Fruit fly (Drosophila melanogaster): ENCODE measurements around the gene CG15892.

CG15892 gene

DNA sequence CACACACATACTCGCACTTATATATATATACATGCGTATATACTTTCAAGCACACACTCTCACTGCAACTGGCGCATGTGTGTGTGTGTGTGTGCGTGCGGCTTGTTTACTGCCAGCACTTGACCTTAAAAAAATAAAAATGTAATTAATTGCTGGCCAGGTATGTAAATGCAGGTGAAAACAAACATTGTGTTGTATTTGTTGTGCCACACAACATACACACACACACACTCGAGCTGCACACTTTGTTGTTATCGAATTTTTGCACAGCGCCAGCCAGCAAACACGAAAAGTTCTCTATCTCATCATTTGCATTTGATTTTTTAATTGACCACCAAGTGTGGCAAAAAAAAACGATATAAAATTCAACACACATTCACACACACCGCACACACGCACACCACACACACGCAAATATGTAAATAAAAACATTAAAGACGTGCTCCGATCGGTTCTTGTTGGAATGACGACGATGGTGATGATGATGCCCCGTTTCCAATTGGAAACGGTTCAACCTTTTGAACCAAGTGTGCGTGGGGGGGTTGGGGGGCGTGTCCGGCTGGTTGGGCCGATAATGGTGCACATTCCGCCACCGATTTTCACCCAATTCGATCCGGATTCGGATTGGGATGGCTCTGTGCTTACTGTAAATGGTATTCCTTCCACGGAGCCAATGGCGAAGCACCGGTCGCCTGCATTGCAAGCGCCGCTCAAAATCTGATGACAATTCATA is 39.4 kb downstream of the CG15892 start:
- TF ChIP-seq h (optimal IDR thresholded peaks at IDR 0.05) (no peak), Sin3A (optimal IDR thresholded peaks at IDR 0.05) (no peak), psq (optimal IDR thresholded peaks at IDR 0.05) (no peak), Myc (optimal IDR thresholded peaks at IDR 0.05) (no peak), insv (optimal IDR thresholded peaks at IDR 0.05) (no peak), ttk (optimal IDR thresholded peaks at IDR 0.05) (no peak)

DNA sequence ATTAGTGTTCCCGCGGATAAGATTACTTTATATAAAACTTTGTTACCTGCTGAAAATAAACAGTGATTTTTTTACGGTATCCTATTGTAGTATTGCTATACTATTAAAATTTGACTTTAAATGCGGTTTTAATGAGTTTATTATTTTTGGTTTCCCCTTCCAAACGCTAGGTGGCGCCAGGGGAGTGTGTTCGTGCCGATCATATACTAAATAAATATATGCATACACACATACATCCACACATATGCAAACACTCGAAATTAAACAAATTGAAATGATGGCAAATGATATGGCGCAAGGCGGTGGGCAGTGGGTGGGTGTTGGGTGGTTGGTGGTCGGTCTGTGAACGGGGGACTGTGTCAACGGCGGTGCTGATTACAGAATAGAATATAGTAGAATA is 40.4 kb downstream of the CG15892 start:
- TF ChIP-seq Sin3A (optimal IDR thresholded peaks at IDR 0.05), result no peak
- no peak for TF ChIP-seq h (optimal IDR thresholded peaks at IDR 0.05)
- TF ChIP-seq ttk (optimal IDR thresholded peaks at IDR 0.05), result no peak
- TF ChIP-seq Myc (optimal IDR thresholded peaks at IDR 0.05), result no peak
- TF ChIP-seq insv (optimal IDR thresholded peaks at IDR 0.05), result no peak
- no peak for TF ChIP-seq psq (optimal IDR thresholded peaks at IDR 0.05)

DNA sequence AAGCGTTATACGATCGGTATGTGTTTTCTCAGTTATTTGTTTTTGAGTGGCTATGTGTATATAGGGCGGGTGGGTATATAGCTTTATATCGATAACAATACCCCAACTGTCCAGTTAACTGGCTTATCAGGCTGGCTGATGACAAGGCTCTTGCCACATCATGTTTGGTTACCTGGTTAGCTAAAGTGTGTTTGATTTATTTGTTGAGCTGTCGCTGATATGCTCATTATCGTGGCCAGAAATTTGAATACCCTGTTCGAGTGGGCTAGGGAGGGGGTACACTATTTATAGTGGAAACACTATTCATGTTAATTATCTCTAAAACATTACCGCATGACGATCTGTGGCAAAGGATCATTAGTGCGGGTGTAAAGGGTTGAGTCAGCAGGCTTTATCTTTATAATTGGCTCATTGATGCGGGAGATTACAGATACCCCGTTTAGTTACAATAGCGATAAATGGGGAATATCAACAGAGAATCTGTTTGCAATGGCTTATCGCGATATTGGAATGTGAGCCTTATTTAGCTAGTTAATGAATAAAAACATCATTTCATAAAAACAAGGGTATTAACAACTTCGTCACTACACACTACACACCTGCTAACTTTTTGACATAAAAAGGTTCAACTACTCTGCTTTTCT is 41.1 kb downstream of the CG15892 start:
- no peak for TF ChIP-seq h (optimal IDR thresholded peaks at IDR 0.05)
- TF ChIP-seq Sin3A (optimal IDR thresholded peaks at IDR 0.05), result no peak
- no peak for TF ChIP-seq ttk (optimal IDR thresholded peaks at IDR 0.05)
- no peak for TF ChIP-seq Myc (optimal IDR thresholded peaks at IDR 0.05)
- TF ChIP-seq insv (optimal IDR thresholded peaks at IDR 0.05), result no peak
- no peak for TF ChIP-seq psq (optimal IDR thresholded peaks at IDR 0.05)
